Fruit fly (Drosophila melanogaster) whole organism, prepupa: ENCODE results near the gene Argl.

ENCODE experiments used
- Blimp-1 ChIP-seq: fragments of 200-800 bp; sonication (Bioruptor generic); optimal IDR thresholded peaks from 3 replicates; lab custom pipeline; 2017; ENCODE audit warnings: missing biosample characterization, missing genetic modification characterization, mild to moderate bottlenecking, moderate library complexity, missing genetic modification reagents
- CG10669 ChIP-seq: fragments of 200-800 bp; sonication (Bioruptor generic); optimal IDR thresholded peaks from 3 replicates; lab custom pipeline; 2018; ENCODE audit warnings: missing biosample characterization, mild to moderate bottlenecking, missing genetic modification characterization, moderate library complexity
- CG11294 ChIP-seq: fragments of 200-800 bp; sonication (Bioruptor generic); IDR thresholded peaks from 2 replicates; pipeline ENCODE4 v1.3.6; 2022; ENCODE audit warnings: missing biosample characterization, missing genetic modification characterization
- CG11762 ChIP-seq: fragments of 200-800 bp; sonication (Bioruptor generic); optimal IDR thresholded peaks from 3 replicates; lab custom pipeline; 2016; ENCODE audit warnings: missing biosample characterization, missing genetic modification characterization; ENCODE audit not compliant: insufficient read depth
- CG15336 ChIP-seq: fragments of 200-800 bp; sonication (Bioruptor generic); IDR thresholded peaks from 2 replicates; pipeline ENCODE4 v1.3.6; 2022; ENCODE audit warnings: missing biosample characterization, missing genetic modification characterization
- CG31627 ChIP-seq: fragments of 200-800 bp; sonication (Bioruptor generic); optimal IDR thresholded peaks from 3 replicates; lab custom pipeline; 2016; ENCODE audit warnings: missing biosample characterization, missing genetic modification characterization
- CG32006 ChIP-seq: fragments of 200-800 bp; sonication (Bioruptor generic); optimal IDR thresholded peaks from 3 replicates; lab custom pipeline; 2017; ENCODE audit warnings: missing biosample characterization, mild to moderate bottlenecking, missing genetic modification characterization
- CG6163 ChIP-seq: fragments of 200-800 bp; sonication (Bioruptor generic); IDR thresholded peaks from 3 replicates; pipeline ENCODE4 v1.3.6; 2022; ENCODE audit warnings: missing biosample characterization, missing genetic modification characterization
- CG6276 ChIP-seq: fragments of 200-800 bp; sonication (Bioruptor generic); optimal IDR thresholded peaks from 2 replicates; lab custom pipeline; 2017; ENCODE audit warnings: missing biosample characterization, mild to moderate bottlenecking, missing genetic modification characterization
- CG6792 ChIP-seq: fragments of 200-800 bp; sonication (Bioruptor generic); optimal IDR thresholded peaks from 3 replicates; lab custom pipeline; 2016; ENCODE audit warnings: missing biosample characterization, missing genetic modification characterization
- CG6808 ChIP-seq: fragments of 200-800 bp; sonication (Bioruptor generic); optimal IDR thresholded peaks from 3 replicates; lab custom pipeline; 2017; ENCODE audit warnings: missing biosample characterization, missing genetic modification characterization, mild to moderate bottlenecking, moderate library complexity, missing genetic modification reagents
- CG6854 ChIP-seq: fragments of 200-800 bp; sonication (Bioruptor generic); optimal IDR thresholded peaks from 2 replicates; lab custom pipeline; 2017; ENCODE audit warnings: missing biosample characterization, mild to moderate bottlenecking, missing genetic modification characterization
- CG8119 ChIP-seq: fragments of 200-800 bp; sonication (Bioruptor generic); IDR thresholded peaks from 3 replicates; pipeline ENCODE4 v1.3.6; 2022; ENCODE audit warnings: missing biosample characterization, missing genetic modification characterization
- CG9139 ChIP-seq: fragments of 200-800 bp; sonication (Bioruptor generic); optimal IDR thresholded peaks from 3 replicates; lab custom pipeline; 2017; ENCODE audit warnings: missing biosample characterization, mild to moderate bottlenecking, missing genetic modification characterization
- Eip75B ChIP-seq: fragments of 200-800 bp; sonication (Bioruptor generic); optimal IDR thresholded peaks from 3 replicates; lab custom pipeline; 2016; ENCODE audit warnings: missing biosample characterization, missing genetic modification characterization
- Eip78C ChIP-seq: fragments of 200-800 bp; sonication (Bioruptor generic); peaks from one replicate; lab custom pipeline; 2016; ENCODE audit warnings: missing biosample characterization, missing genetic modification characterization
- Ets21C ChIP-seq: fragments of 200-800 bp; sonication (Bioruptor generic); optimal IDR thresholded peaks from 3 replicates; lab custom pipeline; 2016; ENCODE audit warnings: missing biosample characterization, missing genetic modification characterization
- Gug ChIP-seq: fragments of 200-800 bp; sonication (Bioruptor generic); IDR thresholded peaks from 2 replicates; pipeline ENCODE4 v1.3.6; 2022; ENCODE audit warnings: missing biosample characterization, missing genetic modification characterization
- Hr38 ChIP-seq: sonication (Bioruptor generic); optimal IDR thresholded peaks from 2 replicates; lab custom pipeline; 2016; ENCODE audit warnings: missing biosample characterization, missing genetic modification characterization
- Hr39 ChIP-seq: fragments of 200-800 bp; sonication (Bioruptor generic); optimal IDR thresholded peaks from 2 replicates; lab custom pipeline; 2016; ENCODE audit warnings: missing biosample characterization, missing genetic modification characterization
- Hr4 ChIP-seq: fragments of 200-800 bp; sonication (Bioruptor generic); optimal IDR thresholded peaks from 3 replicates; lab custom pipeline; 2016; ENCODE audit warnings: missing biosample characterization, missing genetic modification characterization
- Lpt ChIP-seq: fragments of 200-800 bp; sonication (Bioruptor generic); optimal IDR thresholded peaks from 3 replicates; lab custom pipeline; 2016; ENCODE audit warnings: missing biosample characterization, missing genetic modification characterization
- Met ChIP-seq: fragments of 200-800 bp; sonication (Bioruptor generic); optimal IDR thresholded peaks from 3 replicates; lab custom pipeline; 2016; ENCODE audit warnings: missing biosample characterization, missing genetic modification characterization
- Smox ChIP-seq: fragments of 200-800 bp; sonication (Bioruptor generic); optimal IDR thresholded peaks from 3 replicates; lab custom pipeline; 2016; ENCODE audit warnings: missing biosample characterization, missing genetic modification characterization
- Sox102F ChIP-seq: fragments of 200-800 bp; sonication (Bioruptor generic); optimal IDR thresholded peaks from 2 replicates; lab custom pipeline; 2016; ENCODE audit warnings: missing biosample characterization, mild to moderate bottlenecking, missing genetic modification characterization
- Sox14 ChIP-seq: fragments of 200-800 bp; sonication (Bioruptor generic); optimal IDR thresholded peaks from 3 replicates; lab custom pipeline; 2016; ENCODE audit warnings: missing biosample characterization, missing genetic modification characterization
- acj6 ChIP-seq: fragments of 200-800 bp; sonication (Bioruptor generic); optimal IDR thresholded peaks from 3 replicates; lab custom pipeline; 2016; ENCODE audit warnings: missing biosample characterization, missing genetic modification characterization
- dac ChIP-seq: fragments of 200-800 bp; sonication (Bioruptor generic); optimal IDR thresholded peaks from 2 replicates; lab custom pipeline; 2017; ENCODE audit warnings: missing biosample characterization, mild to moderate bottlenecking, missing genetic modification characterization
- dsx ChIP-seq: fragments of 200-800 bp; optimal IDR thresholded peaks from 3 replicates; lab custom pipeline; 2019; ENCODE audit warnings: missing biosample characterization, mild to moderate bottlenecking, missing genetic modification characterization, moderate library complexity; ENCODE audit not compliant: poor library complexity, severe bottlenecking
- eg ChIP-seq: fragments of 200-800 bp; sonication (Bioruptor generic); IDR thresholded peaks from 3 replicates; pipeline ENCODE4 v1.3.6; 2022; ENCODE audit warnings: missing biosample characterization, missing genetic modification characterization
- fd59A ChIP-seq: fragments of 200-800 bp; sonication (Bioruptor generic); optimal IDR thresholded peaks from 2 replicates; lab custom pipeline; 2017; ENCODE audit warnings: missing biosample characterization, mild to moderate bottlenecking, missing genetic modification characterization, missing genetic modification reagents
- fd85E ChIP-seq: fragments of 200-800 bp; sonication (Bioruptor generic); optimal IDR thresholded peaks from 3 replicates; lab custom pipeline; 2016; ENCODE audit warnings: missing biosample characterization, missing genetic modification characterization
- fkh ChIP-seq: fragments of 200-800 bp; sonication (Bioruptor generic); optimal IDR thresholded peaks from 3 replicates; lab custom pipeline; 2017; ENCODE audit warnings: missing biosample characterization, mild to moderate bottlenecking, missing genetic modification characterization, moderate library complexity
- lz ChIP-seq: fragments of 200-800 bp; sonication (Bioruptor generic); optimal IDR thresholded peaks from 3 replicates; lab custom pipeline; 2016; ENCODE audit warnings: missing biosample characterization, missing genetic modification characterization
- net ChIP-seq: fragments of 200-800 bp; sonication (Bioruptor generic); optimal IDR thresholded peaks from 3 replicates; lab custom pipeline; 2016; ENCODE audit warnings: missing biosample characterization, missing genetic modification characterization
- pdm3 ChIP-seq: fragments of 200-800 bp; sonication (Bioruptor generic); optimal IDR thresholded peaks from 3 replicates; lab custom pipeline; 2016; ENCODE audit warnings: missing biosample characterization, missing genetic modification characterization
- salr ChIP-seq, 2 experiments: fragments of 200-800 bp; sonication (Bioruptor generic); optimal IDR thresholded peaks; 3 replicates each; lab custom pipeline; 2016 to 2018; ENCODE audit warnings: missing biosample characterization in 2 of 2, missing genetic modification characterization in 2 of 2, mild to moderate bottlenecking in 1 of 2
- spab ChIP-seq: fragments of 200-800 bp; sonication (Bioruptor generic); optimal IDR thresholded peaks from 2 replicates; lab custom pipeline; 2017; ENCODE audit warnings: missing biosample characterization, mild to moderate bottlenecking, missing genetic modification characterization, missing genetic modification reagents
- ss ChIP-seq, 2 experiments: fragments of 200-800 bp; sonication (Bioruptor generic); optimal IDR thresholded peaks; 2 replicates in 1 of 2; 3 replicates in 1 of 2; lab custom pipeline; 2017 to 2018; ENCODE audit warnings: mild to moderate bottlenecking in 2 of 2, missing biosample characterization in 2 of 2, missing genetic modification characterization in 2 of 2, moderate library complexity in 1 of 2
- svp ChIP-seq: fragments of 200-800 bp; sonication (Bioruptor generic); peaks from one replicate; lab custom pipeline; 2016; ENCODE audit warnings: missing biosample characterization, missing genetic modification characterization
- topi ChIP-seq: fragments of 200-800 bp; sonication (Bioruptor generic); optimal IDR thresholded peaks from 3 replicates; lab custom pipeline; 2016; ENCODE audit warnings: missing biosample characterization, missing genetic modification characterization

Gene Argl

DNA sequence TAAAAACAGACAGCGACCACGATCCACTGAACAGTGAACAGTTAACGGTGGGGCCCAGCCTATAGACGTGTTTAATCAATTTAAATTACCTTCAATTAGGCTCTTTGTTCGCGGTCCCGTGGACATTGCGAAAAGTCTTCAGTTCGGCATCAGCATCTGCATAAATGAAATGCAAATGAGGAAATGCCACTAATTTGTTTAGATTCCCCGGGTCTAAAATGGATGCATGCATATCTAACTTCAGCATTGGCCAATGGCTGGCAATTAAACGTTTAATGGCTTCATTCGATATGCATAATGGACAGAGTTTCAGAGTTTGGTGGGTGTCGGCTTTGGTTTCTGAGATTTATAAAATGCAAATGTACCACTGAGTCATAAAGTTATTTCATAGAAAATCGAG lies 40.0 kb downstream of the Argl start:
- TF ChIP-seq Blimp-1 (no peak), CG10669 (GFP tag; lab: Kevin White, UChicago) (no peak), CG15336 (no peak), eg (GFP tag; lab: Robert Waterston, UW) (no peak), Gug (GFP tag; lab: Robert Waterston, UW) (no peak), fd85E (GFP tag; lab: Kevin White, UChicago) (no peak), Sox14 (GFP tag; lab: Kevin White, UChicago) (no peak), Met (GFP tag; lab: Kevin White, UChicago) (no peak), lz (no peak)
- TF ChIP-seq, all 60 proteins: peak for 0

DNA sequence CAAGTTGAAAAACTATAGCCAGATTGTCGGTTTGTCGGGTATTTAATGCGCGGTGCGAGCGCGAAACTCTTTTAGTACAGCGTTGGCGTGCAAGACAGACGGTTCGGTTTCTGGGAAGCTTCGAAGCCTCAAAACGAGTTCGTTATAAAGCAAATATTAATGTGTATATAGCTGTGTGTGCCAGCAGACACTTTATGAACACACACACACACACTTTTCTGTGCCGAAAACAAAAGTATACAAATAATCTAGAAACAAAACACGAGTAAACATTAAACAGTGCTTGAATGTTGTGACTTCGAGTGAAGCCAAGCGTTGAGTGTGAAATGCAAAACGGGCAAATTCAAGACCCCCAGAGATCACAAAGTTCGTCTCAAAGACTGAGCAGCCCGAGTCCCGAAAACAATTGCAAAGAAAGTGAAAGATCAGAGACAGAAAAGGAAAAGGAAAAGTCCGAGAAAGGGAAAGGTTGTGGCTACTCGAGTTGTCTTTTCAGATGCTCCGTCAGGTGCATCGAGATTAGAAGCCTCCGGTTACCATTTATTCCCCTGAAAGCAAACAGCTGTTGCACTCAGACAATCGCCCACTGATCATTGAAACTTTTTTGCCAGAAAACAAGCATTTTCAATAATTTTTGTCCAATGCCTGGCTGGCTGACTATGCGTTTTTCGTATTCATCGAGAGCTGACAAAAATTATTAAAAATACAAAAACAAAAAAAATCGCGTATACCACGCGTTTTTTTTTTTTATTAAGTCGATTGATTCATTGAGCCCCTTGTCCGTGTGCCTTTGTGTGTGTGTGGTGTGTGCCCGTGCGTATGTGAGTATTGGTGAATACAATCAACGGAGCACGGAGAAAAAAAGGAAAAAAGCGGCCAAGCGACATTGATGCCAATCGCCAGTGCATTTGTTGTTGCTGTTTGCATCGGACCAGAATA lies 42.9 kb downstream of the Argl start, which contains the start of gene CG34398:
CG34398 (plus strand) TSS at position 73 of the 939 bp plus-strand sequence.
- TF ChIP-seq CG15336 (peak; percentile 29; the same call in 1 of the 2 replicates), CG6854 (GFP tag; lab: Kevin White, UChicago) (no peak), CG6276 (GFP tag; lab: Kevin White, UChicago) (peak; percentile 2), dac (GFP tag; lab: Kevin White, UChicago) (no peak), fd59A (GFP tag; lab: Kevin White, UChicago) (no peak), CG6808 (GFP tag; lab: Kevin White, UChicago) (peak; percentile 34), svp (GFP tag; lab: Kevin White, UChicago) (peak; percentile 55), CG32006 (GFP tag; lab: Kevin White, UChicago) (no peak), CG31627 (GFP tag; lab: Kevin White, UChicago) (no peak), dsx (GFP tag; lab: Kevin White, UChicago) (peak; percentile 14), ss (GFP tag; optimal IDR thresholded peaks at IDR 0.05; lab: Kevin White, UChicago) (peak; percentile 33 to 42), Hr38 (GFP tag; lab: Kevin White, UChicago) (no peak), CG6792 (no peak), Blimp-1 (peak; percentile 76), Lpt (GFP tag; lab: Kevin White, UChicago) (no peak), Smox (GFP tag; lab: Kevin White, UChicago) (no peak), spab (GFP tag; lab: Kevin White, UChicago) (no peak), CG8119 (0 out of 3 replicates have a peak, but pooled peaks have one; percentile 15), fkh (peak; percentile 74), Sox14 (GFP tag; lab: Kevin White, UChicago) (no peak), Eip78C (peak; percentile 35), CG6163 (peak; percentile 59), CG9139 (GFP tag; lab: Kevin White, UChicago) (peak; percentile 18)

DNA sequence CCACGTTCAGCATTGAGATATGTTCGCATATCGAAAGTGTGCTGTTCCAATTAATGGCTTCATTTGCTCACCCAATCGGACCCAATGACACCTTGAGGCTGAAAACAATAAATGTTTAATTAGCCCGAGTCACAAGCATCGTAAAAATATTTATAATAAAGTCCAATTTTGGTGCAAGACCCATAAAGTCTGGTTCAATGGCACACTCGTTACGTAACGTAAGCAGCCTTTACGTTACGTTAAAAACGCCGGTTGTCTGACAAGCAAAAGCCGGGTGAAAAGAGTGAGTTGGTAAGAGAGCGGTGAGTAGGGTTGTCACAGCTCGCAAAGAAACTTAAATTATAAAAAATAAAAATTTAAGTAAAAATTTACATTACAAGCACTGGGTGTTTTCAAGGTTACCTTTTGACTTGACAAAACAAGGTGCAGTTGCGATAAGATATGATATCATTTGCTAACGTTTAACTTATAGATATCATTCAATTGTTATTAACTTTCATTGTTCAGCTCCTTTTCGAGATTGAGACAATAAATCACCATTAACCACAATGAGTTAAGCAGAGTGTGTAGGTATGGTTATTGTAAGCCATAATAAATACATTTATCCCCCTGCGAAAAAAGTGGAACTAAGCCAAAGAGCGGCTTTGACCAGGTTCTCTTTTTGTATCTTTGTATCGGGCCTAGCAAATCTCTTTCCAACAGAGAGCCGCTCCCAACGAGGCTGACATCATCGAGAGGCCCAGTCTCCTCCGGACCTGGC lies 43.8 kb downstream of the Argl start:
- TF ChIP-seq topi (GFP tag; lab: Kevin White, UChicago) (peak; percentile 78), lz (peak; percentile 75), Hr38 (GFP tag; lab: Kevin White, UChicago) (no peak), CG8119 (peak; percentile 77), CG32006 (GFP tag; lab: Kevin White, UChicago) (peak; percentile 87), acj6 (GFP tag; lab: Kevin White, UChicago) (peak; percentile 79), net (GFP tag; lab: Kevin White, UChicago) (peak; percentile 77), Hr39 (GFP tag; lab: Kevin White, UChicago) (peak; percentile 63), CG6808 (GFP tag; lab: Kevin White, UChicago) (peak; percentile 80), CG10669 (GFP tag; lab: Kevin White, UChicago) (peak; percentile 74), CG11762 (GFP tag; lab: Kevin White, UChicago) (peak; percentile 67), Blimp-1 (peak; percentile 15), fd85E (GFP tag; lab: Kevin White, UChicago) (no peak), svp (GFP tag; lab: Kevin White, UChicago) (peak; percentile 90), salr (GFP tag; optimal IDR thresholded peaks at IDR 0.05; lab: Kevin White, UChicago) (peak in 1 of 2 experiments; percentile 47), Met (GFP tag; lab: Kevin White, UChicago) (peak; percentile 80), Lpt (GFP tag; lab: Kevin White, UChicago) (peak; percentile 53), CG11294 (GFP tag; lab: Robert Waterston, UW) (no peak), Hr4 (peak; percentile 82), fkh (no peak), pdm3 (GFP tag; lab: Kevin White, UChicago) (peak; percentile 64), CG6854 (GFP tag; lab: Kevin White, UChicago) (peak; percentile 27), CG15336 (peak; percentile 77), Ets21C (peak; percentile 49), spab (GFP tag; lab: Kevin White, UChicago) (peak; percentile 71), dsx (GFP tag; lab: Kevin White, UChicago) (peak; percentile 78), Eip75B (peak; percentile 62), Sox102F (GFP tag; lab: Kevin White, UChicago) (peak; percentile 80)
